Worm (Caenorhabditis elegans) whole organism, L1 larva: Measurements from ENCODE around the gene fbxl-3.

Experiments
- ama-1 ChIP-seq: fragments of 150-350 bp; optimal IDR thresholded peaks from 2 replicates; lab custom pipeline; 2014
- blmp-1 ChIP-seq: fragments of 150-350 bp; optimal IDR thresholded peaks from 2 replicates; lab custom pipeline; 2014; ENCODE audit warnings: missing biosample characterization, missing genetic modification characterization
- ceh-82 ChIP-seq, 3 experiments: fragments of 150-350 bp in 1 of 3; sonication (generic microtip) in 2 of 3; optimal IDR thresholded peaks; 2 replicates each; lab custom pipeline; 2014 to 2017; ENCODE audit warnings: missing biosample characterization in 3 of 3, missing genetic modification characterization in 3 of 3
- dpl-1 ChIP-seq, 3 experiments: fragments of 150-350 bp in 2 of 3; sonication (generic microtip) in 1 of 3; optimal IDR thresholded peaks; 2 replicates each; lab custom pipeline; 2014 to 2017; ENCODE audit warnings: missing biosample characterization in 3 of 3, missing genetic modification characterization in 3 of 3, missing genetic modification reagents in 3 of 3
- fkh-10 ChIP-seq: sonication (generic microtip); optimal IDR thresholded peaks from 2 replicates; lab custom pipeline; 2017; ENCODE audit warnings: missing biosample characterization, missing genetic modification reagents, missing genetic modification characterization
- nhr-12 ChIP-seq: sonication (generic microtip); optimal IDR thresholded peaks from 2 replicates; lab custom pipeline; 2017; ENCODE audit warnings: missing biosample characterization, missing genetic modification characterization
- nhr-47 ChIP-seq: sonication (generic microtip); optimal IDR thresholded peaks from 2 replicates; lab custom pipeline; 2016; ENCODE audit warnings: mild to moderate bottlenecking, missing genetic modification characterization, moderate library complexity, missing compliant biosample characterization
- nhr-77 ChIP-seq: fragments of 150-350 bp; optimal IDR thresholded peaks from 2 replicates; lab custom pipeline; 2014; ENCODE audit warnings: missing biosample characterization, missing genetic modification characterization
- pag-3 ChIP-seq: sonication (generic microtip); optimal IDR thresholded peaks from 2 replicates; lab custom pipeline; 2017; ENCODE audit warnings: missing genetic modification characterization, mild to moderate bottlenecking, missing compliant biosample characterization, antibody characterized with exemption, borderline replicate concordance; ENCODE audit not compliant: insufficient read depth
- skn-1 ChIP-seq: fragments of 150-350 bp; optimal IDR thresholded peaks from 2 replicates; lab custom pipeline; 2014; ENCODE audit warnings: missing biosample characterization, missing genetic modification characterization
- snpc-4 ChIP-seq: fragments of 150-350 bp; optimal IDR thresholded peaks from 2 replicates; lab custom pipeline; 2014; ENCODE audit warnings: missing biosample characterization, missing genetic modification characterization
- sup-37 ChIP-seq: fragments of 200-800 bp; sonication (Bioruptor generic); optimal IDR thresholded peaks from 2 replicates; lab custom pipeline; 2018; ENCODE audit warnings: mild to moderate bottlenecking, missing genetic modification characterization, missing compliant biosample characterization
- unc-130 ChIP-seq: fragments of 150-350 bp; optimal IDR thresholded peaks from 2 replicates; lab custom pipeline; 2017; ENCODE audit warnings: missing biosample characterization, missing genetic modification characterization, inconsistent platforms
- unc-62 ChIP-seq: fragments of 150-350 bp; optimal IDR thresholded peaks from 2 replicates; lab custom pipeline; 2014; ENCODE audit warnings: missing biosample characterization, missing genetic modification reagents, missing genetic modification characterization

DNA sequence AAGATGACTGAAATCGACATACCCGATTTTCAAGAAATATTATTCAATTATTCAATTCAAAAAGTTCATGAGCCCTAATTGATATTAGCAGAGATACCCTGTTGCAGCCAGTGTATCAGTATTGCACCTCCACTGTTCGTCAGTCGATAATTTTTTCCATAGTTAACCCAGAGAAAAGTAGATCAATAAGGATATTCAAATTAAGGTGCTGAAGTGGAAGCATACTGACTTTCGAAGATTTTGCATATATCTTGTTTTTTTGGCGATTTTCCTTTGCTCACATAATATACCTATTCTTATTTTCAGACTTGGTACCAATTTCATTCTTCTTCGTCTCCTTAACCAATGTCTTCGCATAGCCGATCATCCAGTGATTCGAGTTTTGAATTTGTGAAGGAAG is 20.2 kb upstream of the fbxl-3 start, which contains the start of gene EEED8.15:
- TF ChIP-seq unc-130 (no peak), ama-1 (lab: Kevin White, UChicago) (no peak), sup-37 (GFP tag; lab: Kevin White, UChicago) (no peak), nhr-77 (tag; lab: Kevin White, UChicago) (no peak), snpc-4 (tag; lab: Kevin White, UChicago) (no peak), fkh-10 (no peak), skn-1 (tag; lab: Kevin White, UChicago) (no peak), blmp-1 (no peak), ceh-82 (tag; optimal IDR thresholded peaks at IDR 0.05; lab: Kevin White, UChicago) (no peak), unc-62 (no peak), nhr-47 (no peak), pag-3 (tag; lab: Kevin White, UChicago) (no peak), nhr-12 (tag; lab: Kevin White, UChicago) (no peak), dpl-1 (GFP tag; optimal IDR thresholded peaks at IDR 0.05; lab: Kevin White, UChicago) (no peak)
